Fruit fly (Drosophila melanogaster): ENCODE data around the gene CG14252.

The CG14252 gene

DNA sequence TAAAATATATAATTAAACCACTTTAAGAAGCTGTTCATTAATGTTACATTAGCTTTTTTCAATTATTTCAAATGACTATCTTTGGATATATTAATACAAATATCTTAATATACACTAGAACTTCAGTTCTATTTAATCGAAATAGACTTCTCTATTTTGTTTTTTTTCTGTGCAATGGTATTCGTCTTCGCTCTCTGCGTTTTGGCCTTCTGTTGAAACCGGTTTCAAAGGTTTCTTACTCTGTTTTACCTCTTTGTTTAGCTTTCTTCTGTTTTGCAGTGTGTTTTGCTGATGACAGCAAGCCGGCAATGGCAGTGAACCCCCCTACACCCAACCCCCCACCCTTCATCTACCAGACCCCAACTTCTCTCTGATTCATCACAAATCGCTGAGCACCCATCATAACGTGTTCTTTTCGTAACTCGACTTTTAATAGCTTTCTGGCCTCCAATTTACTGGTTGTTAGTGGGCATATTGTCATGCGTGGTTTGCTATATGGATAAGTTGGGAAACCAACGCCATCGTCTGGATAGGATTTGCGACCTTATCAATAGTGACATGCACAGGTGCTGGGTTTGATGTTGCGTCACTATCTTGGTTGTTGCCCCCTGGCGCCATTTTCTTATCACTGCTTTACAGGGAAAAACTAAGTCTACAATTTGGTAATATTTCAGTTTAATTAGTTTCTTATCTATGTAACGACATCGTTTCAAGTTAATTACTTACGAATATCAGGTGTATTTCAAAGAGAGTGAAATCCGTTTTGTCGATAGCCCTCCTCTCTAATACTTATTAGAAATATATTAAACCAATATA lies 23.7 kb downstream of the CG14252 start:
- TF ChIP-seq CG1620 (GFP tag; optimal IDR thresholded peaks at IDR 0.05) (no peak), kay (GFP tag; ENCODE audit: borderline replicate concordance) (peak; percentile 26), CG7045 (GFP tag; optimal IDR thresholded peaks at IDR 0.05) (no peak), tj (GFP tag; optimal IDR thresholded peaks at IDR 0.05) (peak; percentile 96), bab1 (GFP tag; optimal IDR thresholded peaks at IDR 0.05) (peak; percentile 50), CG33017 (tag; optimal IDR thresholded peaks at IDR 0.05) (peak; percentile 8), Crg-1 (GFP tag; optimal IDR thresholded peaks at IDR 0.05) (no peak), cnc (optimal IDR thresholded peaks at IDR 0.05) (no peak)

DNA sequence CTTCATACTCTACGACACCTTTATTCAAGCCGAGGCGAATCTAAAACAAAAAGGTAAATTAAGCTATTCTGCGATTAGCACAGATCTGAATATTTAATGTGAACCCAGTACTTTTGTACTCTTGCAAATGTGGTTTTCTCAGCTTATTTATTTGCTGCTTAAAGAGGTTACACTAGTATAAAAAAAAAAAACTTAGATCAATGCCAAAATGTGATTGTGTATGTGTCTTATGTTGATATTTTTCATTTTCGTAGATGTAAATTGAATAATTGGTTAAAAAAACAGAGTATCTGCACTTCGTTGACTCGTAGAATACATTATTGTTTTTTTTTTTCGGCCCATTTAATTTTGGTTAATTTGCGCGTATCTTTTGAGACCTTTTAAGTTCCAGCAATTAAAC lies 24.4 kb downstream of the CG14252 start:
- TF ChIP-seq cic (GFP tag; optimal IDR thresholded peaks at IDR 0.05) (no peak), Crg-1 (GFP tag; optimal IDR thresholded peaks at IDR 0.05) (no peak), CG7101 (tag; optimal IDR thresholded peaks at IDR 0.05) (no peak), CG14711 (tag; optimal IDR thresholded peaks at IDR 0.05) (peak; percentile 24), Mnt (GFP tag; optimal IDR thresholded peaks at IDR 0.05) (no peak), CG11617 (GFP tag; optimal IDR thresholded peaks at IDR 0.05) (no peak), CG7045 (GFP tag; optimal IDR thresholded peaks at IDR 0.05) (no peak), kay (GFP tag; ENCODE audit: borderline replicate concordance) (no peak), Clk (GFP tag; optimal IDR thresholded peaks at IDR 0.05) (no peak), Hr96 (GFP tag; optimal IDR thresholded peaks at IDR 0.05) (no peak), bab1 (GFP tag; optimal IDR thresholded peaks at IDR 0.05) (peak; percentile 37), CG1620 (GFP tag; optimal IDR thresholded peaks at IDR 0.05) (no peak), CG12768 (GFP tag; optimal IDR thresholded peaks at IDR 0.05) (no peak), ovo (GFP tag; optimal IDR thresholded peaks at IDR 0.05) (no peak), pad (GFP tag; optimal IDR thresholded peaks at IDR 0.05) (no peak), toe (GFP tag; optimal IDR thresholded peaks at IDR 0.05) (no peak), CG33017 (tag; optimal IDR thresholded peaks at IDR 0.05) (no peak), cnc (optimal IDR thresholded peaks at IDR 0.05) (no peak), tj (GFP tag; optimal IDR thresholded peaks at IDR 0.05) (peak; percentile 22), CG5204 (GFP tag; optimal IDR thresholded peaks at IDR 0.05) (no peak)

DNA sequence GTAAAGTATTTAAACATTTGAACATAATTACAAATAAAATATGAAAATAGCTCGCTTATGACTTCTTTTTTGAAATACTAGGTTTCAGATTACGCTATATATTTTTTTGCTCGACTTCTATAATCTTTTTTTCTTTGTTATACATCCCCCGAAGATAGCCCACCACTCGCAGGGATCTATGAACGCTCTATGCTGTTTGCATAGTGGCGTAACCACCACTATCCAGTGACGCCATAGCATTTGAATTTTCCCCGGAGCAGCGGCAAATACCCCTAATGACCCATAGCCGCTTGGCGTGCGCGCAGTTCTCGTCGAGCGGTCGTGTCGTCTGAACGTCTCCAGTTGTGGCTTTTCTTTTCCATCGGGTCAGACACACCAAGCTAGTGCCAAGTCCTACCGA lies 32.9 kb downstream of the CG14252 start, which contains the start of the genes CG14253 and CG46313:
Gene CG14253 (plus strand): TSS at position 301 of the 400 bp plus-strand sequence.
Gene CG46313 (plus strand): TSS at position 301 of the 400 bp plus-strand sequence.
- no peak for TF ChIP-seq CG5204 (GFP tag; optimal IDR thresholded peaks at IDR 0.05)
- TF ChIP-seq CG14711 (tag; optimal IDR thresholded peaks at IDR 0.05) = no peak
- TF ChIP-seq cic (GFP tag; optimal IDR thresholded peaks at IDR 0.05) = no peak
- TF ChIP-seq Hr96 (GFP tag; optimal IDR thresholded peaks at IDR 0.05) = no peak
- TF ChIP-seq Clk (GFP tag; optimal IDR thresholded peaks at IDR 0.05) = no peak
- no peak for TF ChIP-seq CG11617 (GFP tag; optimal IDR thresholded peaks at IDR 0.05)
- TF ChIP-seq bab1 (GFP tag; optimal IDR thresholded peaks at IDR 0.05) = no peak
- no peak for TF ChIP-seq CG7101 (tag; optimal IDR thresholded peaks at IDR 0.05)
- no peak for TF ChIP-seq toe (GFP tag; optimal IDR thresholded peaks at IDR 0.05)
- no peak for TF ChIP-seq pad (GFP tag; optimal IDR thresholded peaks at IDR 0.05)
- no peak for TF ChIP-seq Crg-1 (GFP tag; optimal IDR thresholded peaks at IDR 0.05)
- no peak for TF ChIP-seq CG7045 (GFP tag; optimal IDR thresholded peaks at IDR 0.05)
- no peak for TF ChIP-seq CG33017 (tag; optimal IDR thresholded peaks at IDR 0.05)
- TF ChIP-seq CG12768 (GFP tag; optimal IDR thresholded peaks at IDR 0.05) = no peak
- TF ChIP-seq cnc (optimal IDR thresholded peaks at IDR 0.05) = no peak
- TF ChIP-seq ovo (GFP tag; optimal IDR thresholded peaks at IDR 0.05) = no peak

DNA sequence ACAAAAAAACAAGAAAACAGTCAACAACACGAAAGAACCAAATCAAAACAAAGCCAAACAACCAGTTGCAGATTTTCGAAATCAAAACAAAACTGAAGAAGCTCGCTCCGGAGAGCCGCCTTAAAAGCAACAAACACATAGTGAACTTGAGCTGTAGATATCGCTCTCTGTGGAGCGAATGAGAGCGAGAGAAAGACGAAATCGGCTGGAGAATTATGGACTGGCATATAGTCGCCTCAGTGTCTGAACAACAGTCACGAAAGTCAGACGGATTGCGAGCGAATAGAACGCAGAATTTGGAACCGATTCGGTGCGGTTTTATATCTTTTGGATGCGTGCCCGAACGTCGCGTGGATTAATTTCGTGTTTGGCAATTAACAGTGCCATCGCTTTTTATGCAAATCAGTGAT lies 35.0 kb downstream of the CG14252 start:
- TF ChIP-seq toe (GFP tag; optimal IDR thresholded peaks at IDR 0.05) = no peak
- peak; percentile 42 for TF ChIP-seq bab1 (GFP tag; optimal IDR thresholded peaks at IDR 0.05)
- no peak for TF ChIP-seq Clk (GFP tag; optimal IDR thresholded peaks at IDR 0.05)
- no peak for TF ChIP-seq cic (GFP tag; optimal IDR thresholded peaks at IDR 0.05)
- TF ChIP-seq CG5204 (GFP tag; optimal IDR thresholded peaks at IDR 0.05) = no peak
- no peak for TF ChIP-seq CG7101 (tag; optimal IDR thresholded peaks at IDR 0.05)
- no peak for TF ChIP-seq CG14711 (tag; optimal IDR thresholded peaks at IDR 0.05)
- no peak for TF ChIP-seq cnc (optimal IDR thresholded peaks at IDR 0.05)
- no peak for TF ChIP-seq CG11617 (GFP tag; optimal IDR thresholded peaks at IDR 0.05)
- TF ChIP-seq kay (GFP tag; ENCODE audit: borderline replicate concordance) = peak; percentile 29

DNA sequence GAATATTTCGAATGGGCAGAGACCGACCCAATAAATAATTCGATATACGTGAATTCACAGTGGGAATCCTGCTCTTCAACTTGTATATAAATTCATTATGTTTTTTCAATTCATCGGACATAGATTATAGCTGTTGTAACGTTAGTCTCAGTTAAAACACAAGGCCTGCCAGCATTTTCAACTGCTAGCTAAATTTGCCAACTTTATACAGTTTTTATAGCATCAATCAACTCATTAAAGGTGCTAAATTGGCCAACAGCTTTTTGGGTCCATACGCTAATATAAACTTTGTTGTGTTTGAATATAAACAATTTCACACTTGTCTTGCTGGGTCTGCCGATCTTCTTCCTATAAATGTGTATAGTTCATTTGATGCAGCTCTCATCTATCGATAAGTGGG lies 36.8 kb downstream of the CG14252 start:
- TF ChIP-seq Clk (GFP tag; optimal IDR thresholded peaks at IDR 0.05) = no peak

DNA sequence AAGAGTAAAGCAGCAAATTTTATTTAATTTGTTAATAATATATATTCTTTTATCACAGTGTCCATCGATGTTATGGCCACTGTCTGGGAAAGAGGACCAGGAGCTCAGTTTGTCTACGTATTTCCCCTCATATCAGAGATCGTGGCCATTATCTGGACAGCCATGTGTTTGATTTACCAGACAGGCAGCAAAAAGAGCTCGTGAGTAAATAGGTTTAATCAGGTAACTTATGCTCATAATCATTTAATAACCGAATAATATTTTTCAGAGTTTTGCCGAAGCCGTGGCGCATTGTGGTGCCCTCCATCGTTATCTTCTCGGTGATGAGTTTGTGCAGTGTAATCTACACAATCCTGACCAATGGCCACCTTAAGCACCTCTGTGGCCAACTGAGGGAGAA lies 39.1 kb downstream of the CG14252 start:
- TF ChIP-seq Crg-1 (GFP tag; optimal IDR thresholded peaks at IDR 0.05) (no peak), pad (GFP tag; optimal IDR thresholded peaks at IDR 0.05) (no peak), CG7045 (GFP tag; optimal IDR thresholded peaks at IDR 0.05) (no peak), cnc (optimal IDR thresholded peaks at IDR 0.05) (no peak), cic (GFP tag; optimal IDR thresholded peaks at IDR 0.05) (no peak), CG14711 (tag; optimal IDR thresholded peaks at IDR 0.05) (no peak), toe (GFP tag; optimal IDR thresholded peaks at IDR 0.05) (no peak), Hr96 (GFP tag; optimal IDR thresholded peaks at IDR 0.05) (no peak), bab1 (GFP tag; optimal IDR thresholded peaks at IDR 0.05) (no peak), CG1620 (GFP tag; optimal IDR thresholded peaks at IDR 0.05) (no peak), CG11617 (GFP tag; optimal IDR thresholded peaks at IDR 0.05) (no peak), kay (GFP tag; ENCODE audit: borderline replicate concordance) (no peak)

Measured in whole organism, adult.